Fruit fly (Drosophila melanogaster): ENCODE results near the gene TwdlE.

DNA sequence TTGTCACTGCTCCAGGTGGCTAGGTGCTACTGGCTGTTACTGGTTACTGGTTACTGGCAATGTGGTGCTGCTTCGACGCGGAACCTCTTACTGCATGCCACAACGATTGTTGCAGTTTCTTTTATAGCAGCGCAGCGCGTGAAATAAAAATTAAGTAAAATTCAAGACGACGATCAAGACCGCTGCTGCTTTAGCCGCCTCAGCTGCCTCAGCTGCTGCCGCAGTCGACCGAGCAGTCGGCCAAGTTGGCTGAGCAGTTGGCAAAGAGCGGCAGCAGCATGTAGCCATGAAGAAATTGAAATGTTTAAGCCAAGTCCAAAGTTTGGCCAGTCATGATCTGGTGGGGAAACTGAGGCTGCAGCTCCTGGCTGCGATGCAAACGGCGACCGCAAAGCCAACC is at the start of gene TwdlE:
- TF ChIP-seq CG8478 (optimal IDR thresholded peaks at IDR 0.05) (no peak), CTCF (optimal IDR thresholded peaks at IDR 0.05) (no peak)
